Fruit fly (Drosophila melanogaster) whole organism, embryonic: Measurements from ENCODE around the gene AstCC.

Source experiments
- ATbp ChIP-seq: fragments of 200-800 bp; sonication (Bioruptor generic); optimal IDR thresholded peaks from 2 replicates; lab custom pipeline; 2017; ENCODE audit warnings: missing biosample characterization, mild to moderate bottlenecking, missing genetic modification characterization, missing genetic modification reagents
- Awh ChIP-seq: fragments of 200-800 bp; sonication (Bioruptor generic); IDR thresholded peaks from 2 replicates; pipeline ENCODE4, ENCODE4 v1.3.6; 2022; ENCODE audit warnings: missing biosample characterization, missing genetic modification characterization
- CG10147 ChIP-seq: fragments of 200-800 bp; sonication (Bioruptor generic); optimal IDR thresholded peaks from 2 replicates; lab custom pipeline; 2019; ENCODE audit warnings: missing biosample characterization, mild to moderate bottlenecking, missing genetic modification characterization, moderate library complexity
- CG10274 ChIP-seq: fragments of 200-800 bp; sonication (Bioruptor generic); optimal IDR thresholded peaks from 3 replicates; lab custom pipeline; 2017; ENCODE audit warnings: missing biosample characterization, mild to moderate bottlenecking, missing genetic modification characterization
- CG10366 ChIP-seq: fragments of 200-800 bp; sonication (Bioruptor generic); IDR thresholded peaks from 2 replicates; pipeline ENCODE4 v1.3.6; 2022; ENCODE audit warnings: missing biosample characterization, missing genetic modification characterization
- CG12071 ChIP-seq: fragments of 200-800 bp; sonication (Bioruptor generic); optimal IDR thresholded peaks from 3 replicates; lab custom pipeline; 2018; ENCODE audit warnings: missing biosample characterization, mild to moderate bottlenecking, missing genetic modification characterization
- CG12155 ChIP-seq: fragments of 200-800 bp; sonication (Bioruptor generic); optimal IDR thresholded peaks from 3 replicates; lab custom pipeline; 2016; ENCODE audit warnings: missing biosample characterization, missing genetic modification characterization
- CG14050 ChIP-seq: fragments of 200-800 bp; sonication (Bioruptor generic); IDR thresholded peaks from 3 replicates; pipeline ENCODE4 v1.3.6; 2022; ENCODE audit warnings: missing biosample characterization, missing genetic modification characterization
- CG15696 ChIP-seq: fragments of 200-800 bp; sonication (Bioruptor generic); optimal IDR thresholded peaks from 2 replicates; lab custom pipeline; 2019; ENCODE audit warnings: missing biosample characterization, mild to moderate bottlenecking, missing genetic modification characterization, moderate library complexity
- CG1647 ChIP-seq: fragments of 200-800 bp; sonication (Bioruptor generic); optimal IDR thresholded peaks from 3 replicates; lab custom pipeline; 2016; ENCODE audit warnings: missing biosample characterization, missing genetic modification characterization
- CG16863 ChIP-seq: fragments of 200-800 bp; sonication (Bioruptor generic); optimal IDR thresholded peaks from 3 replicates; lab custom pipeline; 2016; ENCODE audit warnings: missing biosample characterization, missing genetic modification characterization
- CG18262 ChIP-seq: fragments of 200-800 bp; optimal IDR thresholded peaks from 3 replicates; lab custom pipeline; 2019; ENCODE audit warnings: missing biosample characterization, mild to moderate bottlenecking, missing genetic modification characterization, moderate library complexity
- CG2889 ChIP-seq: fragments of 200-800 bp; sonication (Bioruptor generic); IDR thresholded peaks from 3 replicates; pipeline ENCODE4 v1.3.6; 2022; ENCODE audit warnings: missing biosample characterization, missing genetic modification characterization
- CG32772 ChIP-seq: fragments of 200-800 bp; sonication (Bioruptor generic); IDR thresholded peaks from 2 replicates; pipeline ENCODE4 v1.3.6; 2022; ENCODE audit warnings: missing biosample characterization, missing genetic modification characterization
- CG42726 ChIP-seq: fragments of 200-800 bp; sonication (Bioruptor generic); IDR thresholded peaks from 2 replicates; pipeline ENCODE4 v1.3.6; 2022; ENCODE audit warnings: missing biosample characterization, missing genetic modification characterization; ENCODE audit not compliant: partially characterized antibody
- CG4707 ChIP-seq: fragments of 200-800 bp; sonication (Bioruptor generic); optimal IDR thresholded peaks from 2 replicates; lab custom pipeline; 2018; ENCODE audit warnings: missing biosample characterization, mild to moderate bottlenecking, missing genetic modification characterization, moderate library complexity
- CG7745 ChIP-seq: fragments of 200-800 bp; sonication (Bioruptor generic); optimal IDR thresholded peaks from 2 replicates; lab custom pipeline; 2018; ENCODE audit warnings: missing biosample characterization, mild to moderate bottlenecking, missing genetic modification characterization, moderate library complexity
- CG8359 ChIP-seq: fragments of 200-800 bp; sonication (Bioruptor generic); optimal IDR thresholded peaks from 2 replicates; lab custom pipeline; 2017; ENCODE audit warnings: missing biosample characterization, mild to moderate bottlenecking, missing genetic modification characterization, borderline replicate concordance
- CG9727 ChIP-seq: fragments of 200-800 bp; sonication (Bioruptor generic); optimal IDR thresholded peaks from 3 replicates; lab custom pipeline; 2017; ENCODE audit warnings: missing biosample characterization, mild to moderate bottlenecking, missing genetic modification characterization
- CkIIα-i1 ChIP-seq: fragments of 200-800 bp; sonication (Bioruptor generic); IDR thresholded peaks from 2 replicates; pipeline ENCODE4 v1.3.6; 2022; ENCODE audit warnings: missing biosample characterization, missing genetic modification characterization
- D19B ChIP-seq: fragments of 200-800 bp; sonication (Bioruptor generic); optimal IDR thresholded peaks from 2 replicates; lab custom pipeline; 2017; ENCODE audit warnings: missing biosample characterization, mild to moderate bottlenecking, missing genetic modification characterization
- Doc3 ChIP-seq: fragments of 200-800 bp; sonication (Bioruptor generic); IDR thresholded peaks from 3 replicates; pipeline ENCODE4 v1.3.6; 2022; ENCODE audit warnings: missing biosample characterization, missing genetic modification characterization; ENCODE audit not compliant: partially characterized antibody
- E2f2 ChIP-seq: fragments of 200-800 bp; sonication (Bioruptor generic); IDR thresholded peaks from 2 replicates; pipeline ENCODE4 v1.3.6; 2022; ENCODE audit warnings: missing biosample characterization, missing genetic modification characterization
- Elba2 ChIP-seq: fragments of 200-800 bp; sonication (Bioruptor generic); optimal IDR thresholded peaks from 3 replicates; lab custom pipeline; 2016; ENCODE audit warnings: missing biosample characterization, missing genetic modification characterization
- Ets65A ChIP-seq: fragments of 200-800 bp; sonication (Bioruptor generic); peaks from one replicate; lab custom pipeline; 2016; ENCODE audit warnings: missing biosample characterization, missing genetic modification characterization
- H2.0 ChIP-seq: fragments of 200-800 bp; sonication (Bioruptor generic); IDR thresholded peaks from 2 replicates; pipeline ENCODE4 v1.3.6; 2022; ENCODE audit warnings: missing biosample characterization, missing genetic modification characterization
- Hand ChIP-seq: fragments of 200-800 bp; sonication (Bioruptor generic); optimal IDR thresholded peaks from 2 replicates; lab custom pipeline; 2017; ENCODE audit warnings: mild to moderate bottlenecking, missing biosample characterization, missing genetic modification reagents, missing genetic modification characterization
- Lim3 ChIP-seq: fragments of 200-800 bp; sonication (Bioruptor generic); IDR thresholded peaks from 2 replicates; pipeline ENCODE4 v1.3.6; 2022; ENCODE audit warnings: missing biosample characterization, missing genetic modification characterization
- NFAT ChIP-seq: fragments of 200-800 bp; sonication (Bioruptor generic); IDR thresholded peaks from 2 replicates; pipeline ENCODE4 v1.3.6; 2022; ENCODE audit warnings: missing biosample characterization, missing genetic modification characterization
- Optix ChIP-seq: fragments of 200-800 bp; sonication (Bioruptor generic); IDR thresholded peaks from 3 replicates; pipeline ENCODE4 v1.3.6; 2022; ENCODE audit warnings: missing biosample characterization, missing genetic modification characterization
- Side ChIP-seq: fragments of 200-800 bp; sonication (Bioruptor generic); optimal IDR thresholded peaks from 2 replicates; lab custom pipeline; 2016; ENCODE audit warnings: missing biosample characterization, missing genetic modification characterization
- Six4 ChIP-seq: fragments of 200-800 bp; sonication (Bioruptor generic); optimal IDR thresholded peaks from 2 replicates; lab custom pipeline; 2016; ENCODE audit warnings: missing biosample characterization, missing genetic modification characterization
- al ChIP-seq: fragments of 200-800 bp; sonication (Bioruptor generic); IDR thresholded peaks from 2 replicates; pipeline ENCODE4 v1.3.6; 2022; ENCODE audit warnings: missing biosample characterization, missing genetic modification characterization
- ap ChIP-seq: fragments of 200-800 bp; sonication (Bioruptor generic); IDR thresholded peaks from 2 replicates; pipeline ENCODE4 v1.3.6; 2022; ENCODE audit warnings: missing biosample characterization, missing genetic modification characterization
- cg ChIP-seq: fragments of 200-800 bp; sonication (Bioruptor generic); optimal IDR thresholded peaks from 3 replicates; lab custom pipeline; 2019; ENCODE audit warnings: missing biosample characterization, mild to moderate bottlenecking, missing genetic modification characterization, moderate library complexity
- disco-r ChIP-seq: fragments of 200-800 bp; sonication (Bioruptor generic); optimal IDR thresholded peaks from 2 replicates; lab custom pipeline; 2016; ENCODE audit warnings: missing biosample characterization, missing genetic modification characterization
- dmrt99B ChIP-seq: fragments of 200-800 bp; sonication (Bioruptor generic); optimal IDR thresholded peaks from 2 replicates; lab custom pipeline; 2018; ENCODE audit warnings: missing biosample characterization, mild to moderate bottlenecking, missing genetic modification characterization, moderate library complexity
- dpn ChIP-seq, 2 experiments: fragments of 200-800 bp; sonication (Bioruptor generic); optimal IDR thresholded peaks; 3 replicates each; lab custom pipeline; 2016; ENCODE audit warnings: missing biosample characterization in 2 of 2, missing genetic modification characterization in 2 of 2
- gcm ChIP-seq: fragments of 200-800 bp; sonication (Bioruptor generic); optimal IDR thresholded peaks from 2 replicates; lab custom pipeline; 2019; ENCODE audit warnings: missing biosample characterization, mild to moderate bottlenecking, missing genetic modification characterization, moderate library complexity
- ham ChIP-seq: fragments of 200-800 bp; sonication (Bioruptor generic); IDR thresholded peaks from 2 replicates; pipeline ENCODE4 v1.3.6; 2022; ENCODE audit warnings: missing biosample characterization, missing genetic modification characterization
- jumu ChIP-seq: fragments of 200-800 bp; sonication (Bioruptor generic); optimal IDR thresholded peaks from 3 replicates; lab custom pipeline; 2016; ENCODE audit warnings: missing biosample characterization, missing genetic modification characterization
- kni ChIP-seq: fragments of 200-800 bp; sonication (Bioruptor generic); optimal IDR thresholded peaks from 3 replicates; lab custom pipeline; 2017; ENCODE audit warnings: mild to moderate bottlenecking, missing biosample characterization, missing genetic modification reagents, missing genetic modification characterization
- luna ChIP-seq: fragments of 200-800 bp; sonication (Bioruptor generic); optimal IDR thresholded peaks from 2 replicates; lab custom pipeline; 2016; ENCODE audit warnings: missing biosample characterization, missing genetic modification characterization
- maf-S ChIP-seq: fragments of 200-800 bp; sonication (Bioruptor generic); optimal IDR thresholded peaks from 2 replicates; lab custom pipeline; 2016; ENCODE audit warnings: missing biosample characterization, missing genetic modification characterization
- mam ChIP-seq: fragments of 200-800 bp; sonication (Bioruptor generic); optimal IDR thresholded peaks from 3 replicates; lab custom pipeline; 2016; ENCODE audit warnings: missing biosample characterization, missing genetic modification characterization
- oc ChIP-seq: fragments of 200-800 bp; sonication (Bioruptor generic); optimal IDR thresholded peaks from 2 replicates; lab custom pipeline; 2018; ENCODE audit warnings: missing biosample characterization, mild to moderate bottlenecking, missing genetic modification characterization, moderate library complexity
- sens-2 ChIP-seq: fragments of 200-800 bp; sonication (Bioruptor generic); IDR thresholded peaks from 2 replicates; pipeline ENCODE4 v1.3.6; 2022; ENCODE audit warnings: missing biosample characterization, missing genetic modification characterization
- sim ChIP-seq: fragments of 200-800 bp; sonication (Bioruptor generic); IDR thresholded peaks from 2 replicates; pipeline ENCODE4 v1.3.6; 2022; ENCODE audit warnings: missing biosample characterization, missing genetic modification characterization
- vvl ChIP-seq: fragments of 200-800 bp; sonication (Bioruptor generic); IDR thresholded peaks from 2 replicates; pipeline ENCODE4 v1.3.6; 2022; ENCODE audit warnings: missing biosample characterization, missing genetic modification characterization
- wek ChIP-seq: fragments of 200-800 bp; sonication (Bioruptor generic); optimal IDR thresholded peaks from 3 replicates; lab custom pipeline; 2018; ENCODE audit warnings: missing biosample characterization, mild to moderate bottlenecking, missing genetic modification characterization, moderate library complexity

Gene AstCC

dm6 chr2L:11044678-11045466 is 40.2 kb downstream of the AstCC start (continued):
- TF ChIP-seq disco-r (GFP tag; lab: Kevin White, UChicago) (peak; percentile 39), CG4707 (GFP tag; lab: Kevin White, UChicago) (peak; percentile 32), CG18262 (peak; percentile 26), NFAT (GFP tag; lab: Robert Waterston, UW) (no peak), CkIIα-i1 (GFP tag; lab: Robert Waterston, UW) (no peak), oc (tag; lab: Kevin White, UChicago) (peak; percentile 44), CG1647 (GFP tag; lab: Kevin White, UChicago) (no peak), Lim3 (GFP tag; lab: Robert Waterston, UW) (no peak), CG15696 (tag; lab: Kevin White, UChicago) (peak; percentile 58), CG9727 (GFP tag; lab: Kevin White, UChicago) (peak; percentile 50), gcm (GFP tag; lab: Kevin White, UChicago) (peak; percentile 16), CG32772 (GFP tag; lab: Robert Waterston, UW) (no peak), cg (GFP tag; lab: Kevin White, UChicago) (peak; percentile 55), CG10366 (GFP tag; lab: Robert Waterston, UW) (peak; percentile 43; the same call in 1 of the 2 replicates), ham (GFP tag; lab: Robert Waterston, UW) (no peak), CG12155 (peak; percentile 31), CG12071 (GFP tag; lab: Kevin White, UChicago) (peak; percentile 51), sim (GFP tag; lab: Robert Waterston, UW) (0 out of 2 replicates have a peak, but pooled peaks have one; percentile 7), E2f2 (GFP tag; lab: Robert Waterston, UW) (peak; percentile 18; the same call in 1 of the 2 replicates), Doc3 (no peak), dpn (GFP tag; optimal IDR thresholded peaks at IDR 0.05; lab: Kevin White, UChicago) (peak in 1 of 2 experiments; percentile 19), D19B (GFP tag; lab: Kevin White, UChicago) (no peak), Optix (GFP tag; lab: Robert Waterston, UW) (no peak), kni (GFP tag; lab: Kevin White, UChicago) (peak; percentile 83), al (0 out of 2 replicates have a peak, but pooled peaks have one; percentile 18), Ets65A (peak; percentile 50), CG42726 (no peak), vvl (GFP tag; lab: Robert Waterston, UW) (no peak), CG2889 (no peak), sens-2 (GFP tag; lab: Robert Waterston, UW) (no peak), CG14050 (GFP tag; lab: Robert Waterston, UW) (no peak; the same call in 2 of the 3 replicates), CG10147 (peak; percentile 45), Awh (GFP tag; lab: Robert Waterston, UW) (peak; percentile 52; the same call in 1 of the 2 replicates), dmrt99B (tag; lab: Kevin White, UChicago) (peak; percentile 30), ap (GFP tag; lab: Robert Waterston, UW) (no peak), CG8359 (GFP tag; lab: Kevin White, UChicago) (peak; percentile 5), CG16863 (GFP tag; lab: Kevin White, UChicago) (no peak), maf-S (GFP tag; lab: Kevin White, UChicago) (peak; percentile 10), Elba2 (GFP tag; lab: Kevin White, UChicago) (no peak), jumu (no peak), mam (GFP tag; lab: Kevin White, UChicago) (peak; percentile 40), Side (GFP tag; lab: Kevin White, UChicago) (peak; percentile 43), CG10274 (GFP tag; lab: Kevin White, UChicago) (peak; percentile 23), H2.0 (GFP tag; lab: Robert Waterston, UW) (peak; percentile 41), ATbp (GFP tag; lab: Kevin White, UChicago) (peak; percentile 85), wek (GFP tag; lab: Kevin White, UChicago) (peak; percentile 26), CG7745 (no peak), luna (GFP tag; lab: Kevin White, UChicago) (no peak), Hand (GFP tag; lab: Kevin White, UChicago) (no peak), Six4 (GFP tag; lab: Kevin White, UChicago) (no peak)
